Worm (Caenorhabditis elegans): ENCODE data around the gene mlc-5.
A peak's percentile ranks its signal among the peaks of the same experiment; 100 is the strongest.

The mlc-5 gene

DNA sequence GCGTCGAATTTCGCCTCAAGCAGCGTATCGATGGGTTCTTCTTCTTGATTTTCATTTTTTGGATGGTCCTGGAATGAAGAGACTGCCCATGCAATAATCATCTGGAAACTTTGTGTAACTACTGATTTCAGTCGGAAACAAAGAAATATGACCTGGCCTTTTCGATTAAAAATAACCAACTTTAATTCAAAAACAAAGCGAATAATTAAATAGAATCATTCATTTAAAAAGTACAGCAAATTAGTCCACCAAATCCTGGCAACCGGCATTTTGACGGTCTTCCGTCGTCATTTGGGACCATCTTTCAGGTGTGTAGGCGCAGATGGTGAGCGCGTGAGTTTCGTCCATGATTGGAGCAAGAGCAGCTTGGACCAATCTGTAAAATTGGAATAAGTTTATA, 18.5 kb downstream of the mlc-5 start, which contains the start of gene acbp-5 (continued):
- TF ChIP-seq ekl-4 (GFP tag; IDR thresholded peaks at IDR 0.05): no peak

DNA sequence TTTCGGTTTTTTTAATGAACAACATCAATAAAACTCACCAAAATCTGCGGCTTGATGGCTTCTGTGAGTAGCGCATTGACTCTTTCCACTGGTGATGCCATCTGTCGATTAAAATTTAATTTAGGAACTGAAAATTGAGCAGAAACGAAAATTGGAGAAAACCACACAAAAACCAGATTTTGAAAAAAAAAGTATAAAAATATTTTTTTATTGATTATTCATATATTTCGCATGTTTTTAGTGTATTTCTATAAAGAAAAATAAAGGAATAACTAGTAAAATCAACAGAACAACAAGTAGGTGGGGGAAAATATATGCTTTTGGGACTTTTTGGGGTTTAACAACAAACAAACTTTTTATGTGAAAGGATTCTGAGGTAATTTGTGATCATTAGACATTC, 19.1 kb downstream of the mlc-5 start, which contains the start of gene T12D8.10:
Gene T12D8.10 (minus strand): TSS at position 101 of the 400 bp plus-strand sequence.
- TF ChIP-seq tlf-1 (GFP tag; optimal IDR thresholded peaks at IDR 0.05) (no peak), xnd-1 (tag; optimal IDR thresholded peaks at IDR 0.05) (no peak), athp-1 (tag; optimal IDR thresholded peaks at IDR 0.05) (no peak), Y53G8AR.9 (GFP tag; conservative IDR thresholded peaks at IDR 0.05) (no peak), madf-3 (GFP tag; IDR thresholded peaks at IDR 0.05) (no peak), nfya-2 (GFP tag; IDR thresholded peaks at IDR 0.05) (no peak), B0336.3 (GFP tag; IDR thresholded peaks at IDR 0.05) (no peak), Y67H2A.10 (GFP tag; conservative IDR thresholded peaks at IDR 0.05) (no peak), efl-1 (GFP tag; optimal IDR thresholded peaks at IDR 0.05) (no peak), B0019.2 (GFP tag; conservative IDR thresholded peaks at IDR 0.05) (no peak), nhr-90 (tag; optimal IDR thresholded peaks at IDR 0.05) (no peak), lin-54 (GFP tag; optimal IDR thresholded peaks at IDR 0.05) (no peak), sdz-38 (tag; optimal IDR thresholded peaks at IDR 0.05) (no peak), F10E7.11 (tag; optimal IDR thresholded peaks at IDR 0.05) (no peak)

DNA sequence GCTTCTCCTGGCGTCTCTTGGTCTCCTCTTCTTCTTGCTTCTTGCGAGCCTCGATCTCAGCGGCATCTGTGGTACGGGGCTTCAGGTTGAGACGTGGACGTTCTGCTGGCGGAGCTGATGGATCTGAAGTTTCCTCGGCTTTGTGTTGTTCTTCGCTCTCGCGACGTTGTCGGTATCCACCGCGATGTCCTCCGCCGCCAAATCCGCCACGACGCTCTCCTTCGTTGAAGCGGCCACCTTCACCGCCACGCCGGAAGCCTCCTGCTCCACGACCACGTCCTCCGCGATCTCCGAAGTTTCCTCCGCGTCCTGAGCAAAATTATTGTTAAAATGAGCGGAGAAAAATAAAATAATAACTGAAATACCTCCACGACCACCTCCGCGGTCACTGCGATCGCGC, 19.7 kb downstream of the mlc-5 start:
- TF ChIP-seq mel-28 (tag; optimal IDR thresholded peaks at IDR 0.05; ENCODE audit: borderline replicate concordance) (no peak), Y53G8AR.9 (GFP tag; conservative IDR thresholded peaks at IDR 0.05) (0 out of 2 replicates have a peak, but pooled peaks have one; percentile 11), F39B2.1 (GFP tag; IDR thresholded peaks at IDR 0.05) (no peak), ama-1 (optimal IDR thresholded peaks at IDR 0.05) (no peak), ama-1 (GFP tag; optimal IDR thresholded peaks at IDR 0.05) (no peak), egrh-3 (GFP tag; IDR thresholded peaks at IDR 0.05) (peak; percentile 78; the same call in 1 of the 2 replicates), F49E8.2 (tag; optimal IDR thresholded peaks at IDR 0.05; ENCODE audit: insufficient read depth) (no peak), Y56A3A.18 (GFP tag; IDR thresholded peaks at IDR 0.05) (no peak), nfyb-1 (GFP tag; IDR thresholded peaks at IDR 0.05) (no peak), rpc-1 (optimal IDR thresholded peaks at IDR 0.05) (no peak), rpc-1 (tag; optimal IDR thresholded peaks at IDR 0.05) (no peak), D2030.7 (GFP tag; IDR thresholded peaks at IDR 0.05) (no peak), sptf-2 (GFP tag; optimal IDR thresholded peaks at IDR 0.05) (no peak), K11D2.4 (GFP tag; IDR thresholded peaks at IDR 0.05) (no peak), nhr-179 (tag; optimal IDR thresholded peaks at IDR 0.05) (no peak), madf-8 (GFP tag; conservative IDR thresholded peaks at IDR 0.05) (no peak), aptf-2 (GFP tag; conservative IDR thresholded peaks at IDR 0.05) (no peak), F57C9.4 (tag; optimal IDR thresholded peaks at IDR 0.05) (no peak), ceh-79 (tag; optimal IDR thresholded peaks at IDR 0.05) (no peak), F33H1.4 (GFP tag; IDR thresholded peaks at IDR 0.05) (no peak), zfh-2 (GFP tag; conservative IDR thresholded peaks at IDR 0.05) (peak; percentile 91), ccch-3 (GFP tag; optimal IDR thresholded peaks at IDR 0.05) (no peak), ceh-58 (GFP tag; IDR thresholded peaks at IDR 0.05) (no peak), let-526 (GFP tag; IDR thresholded peaks at IDR 0.05) (no peak), lsy-27 (tag; optimal IDR thresholded peaks at IDR 0.05; ENCODE audit: borderline replicate concordance, insufficient read depth) (no peak), K12H6.12 (tag; optimal IDR thresholded peaks at IDR 0.05) (no peak), nfya-1 (tag; optimal IDR thresholded peaks at IDR 0.05; ENCODE audit: borderline replicate concordance, insufficient read depth) (no peak), let-607 (tag; optimal IDR thresholded peaks at IDR 0.05) (no peak), atf-7 (tag; optimal IDR thresholded peaks at IDR 0.05) (no peak), pha-4 (tag; optimal IDR thresholded peaks at IDR 0.05) (no peak), pbrm-1 (GFP tag; IDR thresholded peaks at IDR 0.05) (no peak), nhr-120 (GFP tag; IDR thresholded peaks at IDR 0.05) (no peak), B0019.2 (GFP tag; conservative IDR thresholded peaks at IDR 0.05) (no peak), madf-3 (GFP tag; IDR thresholded peaks at IDR 0.05) (no peak), mcd-1 (GFP tag; IDR thresholded peaks at IDR 0.05) (0 out of 2 replicates have a peak, but pooled peaks have one; percentile 9)

Data from whole organism, young adult.